Worm (Caenorhabditis elegans): ENCODE results near the gene rnp-1.

DNA sequence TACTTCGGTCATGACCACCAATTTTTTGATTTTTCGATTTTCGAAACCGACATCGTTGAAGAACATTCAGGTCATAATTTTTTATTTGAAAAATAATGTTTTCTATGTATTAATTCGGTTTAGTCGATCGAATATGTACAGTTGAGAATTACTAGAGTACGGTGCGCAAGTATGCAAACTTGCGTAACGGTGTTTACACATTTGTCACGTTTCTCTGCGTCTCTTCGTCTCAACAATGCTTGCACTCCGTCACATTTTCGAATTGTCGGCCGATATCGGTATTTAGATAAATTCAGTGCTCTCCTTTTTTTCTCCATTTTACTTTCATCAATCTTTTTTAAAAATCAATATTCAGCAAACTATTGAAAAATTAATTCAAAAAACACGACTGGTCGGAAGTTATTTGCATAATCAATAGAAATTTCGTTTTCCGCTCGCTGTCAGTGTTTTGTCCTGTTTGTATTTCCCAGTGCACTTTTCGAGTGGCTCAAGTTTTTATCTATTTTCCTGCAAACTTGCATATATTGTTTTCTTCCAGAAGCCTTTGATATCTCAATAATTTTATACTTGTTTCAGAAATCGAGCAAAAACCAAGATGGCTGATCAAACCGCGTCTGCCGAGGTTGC lies 1.0 kb upstream of the rnp-1 start, which contains the start of gene dpy-30:
- TF ChIP-seq madf-6 (GFP tag; IDR thresholded peaks at IDR 0.05) (peak; percentile 38; the same call in 1 of the 2 replicates), xnd-1 (tag; optimal IDR thresholded peaks at IDR 0.05) (no peak), C06A6.2 (GFP tag; conservative IDR thresholded peaks at IDR 0.05) (no peak)
